Worm (Caenorhabditis elegans) whole organism, L4/young adult: ENCODE data around the gene sma-4.

ENCODE experiments used
- W03F9.2 ChIP-seq: fragments of 150-350 bp; optimal IDR thresholded peaks from 2 replicates; lab custom pipeline; 2014; ENCODE audit warnings: missing biosample characterization, missing genetic modification characterization
- dao-5 ChIP-seq: sonication (generic microtip); optimal IDR thresholded peaks from 2 replicates; lab custom pipeline; 2016; ENCODE audit warnings: missing genotype, missing genetic modification characterization, moderate library complexity, missing compliant biosample characterization
- him-1 ChIP-seq: sonication (generic microtip); optimal IDR thresholded peaks from 2 replicates; lab custom pipeline; 2016; ENCODE audit warnings: missing genotype, missing genetic modification reagents, missing genetic modification characterization, missing compliant biosample characterization

The sma-4 gene

ce11 chrIII:5864270-5864669, 48.2 kb downstream of the sma-4 start, which contains the start of gene rabn-5:
Gene rabn-5 (plus strand): TSS chrIII:5864553.
- TF ChIP-seq dao-5 (no peak), W03F9.2 (tag; lab: Kevin White, UChicago) (no peak), him-1 (tag; lab: Kevin White, UChicago) (no peak)

DNA sequence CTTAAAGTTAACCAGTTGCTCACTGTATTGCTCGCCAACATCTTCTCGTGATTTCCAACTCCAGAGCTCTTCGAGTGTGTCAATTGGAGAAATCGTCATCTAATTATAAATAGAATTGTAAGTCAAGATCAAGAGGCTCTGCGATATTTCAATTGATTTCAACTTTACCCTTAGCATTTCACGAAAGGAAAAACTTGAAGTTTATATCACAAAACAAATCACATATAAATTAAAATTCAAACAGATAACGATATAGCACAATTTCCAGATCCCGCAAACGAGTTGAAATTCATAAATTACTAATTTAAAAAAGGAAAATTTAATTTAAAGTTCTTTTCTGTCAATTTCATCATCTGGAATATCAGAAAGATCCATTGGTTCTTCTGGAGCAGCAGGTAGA, 52.4 kb downstream of the sma-4 start, which contains the start of gene eng-1:
eng-1 (minus strand) TSS at position 101 of the 400 bp plus-strand sequence.
- TF ChIP-seq dao-5, result no peak

DNA sequence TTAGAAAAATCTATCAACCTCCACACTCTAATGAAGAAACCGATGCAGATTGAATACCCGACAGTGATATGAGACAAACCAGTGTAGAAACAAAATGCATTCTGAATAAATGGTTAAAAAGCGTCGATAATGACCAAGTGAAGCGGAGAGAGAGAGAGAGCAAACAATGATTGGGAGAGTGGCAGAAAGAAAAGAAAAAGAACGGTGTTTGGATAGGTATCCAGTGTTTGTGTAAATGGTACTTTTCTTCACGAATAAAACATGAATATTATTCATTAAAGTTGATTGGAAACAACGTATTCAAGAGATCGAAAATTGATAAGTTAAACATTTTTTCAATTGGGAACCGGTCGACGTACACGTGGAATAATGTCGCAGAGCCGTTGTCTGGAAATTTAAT, 53.4 kb downstream of the sma-4 start, which contains the start of gene F01F1.15:
F01F1.15 (minus strand) TSS at position 101 of the 400 bp plus-strand sequence.
- TF ChIP-seq dao-5 (no peak), him-1 (tag; lab: Kevin White, UChicago) (no peak), W03F9.2 (tag; lab: Kevin White, UChicago) (no peak)
